Worm (Caenorhabditis elegans) whole organism, early embryonic: Measurements from ENCODE around the gene aman-1.

Experiments
- aly-1 ChIP-seq: sonication (generic microtip); optimal IDR thresholded peaks from 2 replicates; lab custom pipeline; 2016; ENCODE audit warnings: missing genetic modification characterization, missing compliant biosample characterization
- ama-1 ChIP-seq: fragments of 150-350 bp; optimal IDR thresholded peaks from 2 replicates; lab custom pipeline; 2014
- ceh-13 ChIP-seq: fragments of 200-800 bp; sonication (Bioruptor generic); optimal IDR thresholded peaks from 2 replicates; lab custom pipeline; 2018; ENCODE audit warnings: mild to moderate bottlenecking, missing genetic modification characterization, missing compliant biosample characterization
- ceh-36 ChIP-seq: sonication (generic microtip); optimal IDR thresholded peaks from 2 replicates; lab custom pipeline; 2016; ENCODE audit warnings: missing genetic modification characterization, inconsistent platforms, missing compliant biosample characterization
- ets-7 ChIP-seq: sonication (generic microtip); optimal IDR thresholded peaks from 2 replicates; lab custom pipeline; 2016; ENCODE audit warnings: missing genotype, missing genetic modification characterization, missing compliant biosample characterization
- flt-1 ChIP-seq: fragments of 200-800 bp; sonication (Bioruptor generic); IDR thresholded peaks from 2 replicates; pipeline ENCODE4 v1.3.6; 2022; ENCODE audit warnings: missing genetic modification characterization, missing compliant biosample characterization
- hmbx-1 ChIP-seq: sonication (generic microtip); optimal IDR thresholded peaks from 2 replicates; lab custom pipeline; 2016; ENCODE audit warnings: mild to moderate bottlenecking, missing genetic modification characterization, missing compliant biosample characterization
- hmg-4 ChIP-seq: fragments of 200-800 bp; sonication (Bioruptor generic); optimal IDR thresholded peaks from 2 replicates; lab custom pipeline; 2018; ENCODE audit warnings: mild to moderate bottlenecking, missing genetic modification characterization, missing compliant biosample characterization
- hnd-1 ChIP-seq: sonication (generic microtip); optimal IDR thresholded peaks from 2 replicates; lab custom pipeline; 2016; ENCODE audit warnings: missing genetic modification characterization, missing compliant biosample characterization
- pes-1 ChIP-seq: fragments of 200-800 bp; sonication (Bioruptor generic); IDR thresholded peaks from 2 replicates; pipeline ENCODE4 v1.3.6; 2022; ENCODE audit warnings: missing genetic modification reagents, missing genetic modification characterization, missing compliant biosample characterization
- scrt-1 ChIP-seq: fragments of 200-800 bp; sonication (Bioruptor generic); IDR thresholded peaks from 2 replicates; pipeline ENCODE4 v1.3.6; 2022; ENCODE audit warnings: missing genetic modification characterization, missing compliant biosample characterization
- tbx-11 ChIP-seq: fragments of 200-800 bp; sonication (Bioruptor generic); IDR thresholded peaks from 2 replicates; pipeline ENCODE4 v1.3.6; 2022; ENCODE audit warnings: missing genetic modification characterization, missing compliant biosample characterization
- tbx-37 ChIP-seq: fragments of 200-800 bp; sonication (Bioruptor generic); conservative IDR thresholded peaks from 2 replicates; pipeline ENCODE4 v1.3.6; 2022; ENCODE audit warnings: missing genetic modification reagents, missing genetic modification characterization, missing compliant biosample characterization
- tra-4 ChIP-seq: sonication (generic microtip); optimal IDR thresholded peaks from 2 replicates; lab custom pipeline; 2017; ENCODE audit warnings: missing genetic modification characterization, missing compliant biosample characterization

ce11 chrX:4754725-4755124 lies 21.8 kb downstream of the aman-1 start, which contains the start of gene C39E6.2:
- TF ChIP-seq scrt-1 (no peak), ama-1 (lab: Kevin White, UChicago) (no peak), tra-4 (no peak), ets-7 (tag; lab: Kevin White, UChicago) (no peak), hmg-4 (GFP tag; lab: Kevin White, UChicago) (no peak), tbx-11 (no peak), pes-1 (no peak), hnd-1 (tag; lab: Kevin White, UChicago) (no peak), flt-1 (GFP tag; lab: Robert Waterston, UW) (no peak), ceh-36 (tag; lab: Kevin White, UChicago) (no peak), ceh-13 (GFP tag; lab: Kevin White, UChicago) (no peak), hmbx-1 (no peak), tbx-37 (no peak), aly-1 (tag; lab: Kevin White, UChicago) (no peak)
